Fruit fly (Drosophila melanogaster) whole organism, embryonic: ENCODE data around the gene Girdin.
A peak's percentile ranks its signal among the peaks of the same experiment; 100 is the strongest.

Experiments
- Adf1 ChIP-seq: fragments of 200-800 bp; sonication (Bioruptor generic); IDR thresholded peaks from 2 replicates; pipeline ENCODE4 v1.3.6; 2022; ENCODE audit warnings: missing biosample characterization, missing genetic modification characterization
- Atf6 ChIP-seq: fragments of 200-800 bp; sonication (Bioruptor generic); IDR thresholded peaks from 2 replicates; pipeline ENCODE4 v1.3.6; 2022; ENCODE audit warnings: missing biosample characterization, missing genetic modification characterization
- B-H1 ChIP-seq: fragments of 200-800 bp; sonication (Bioruptor generic); IDR thresholded peaks from 3 replicates; pipeline ENCODE4 v1.3.6; 2022; ENCODE audit warnings: missing biosample characterization, missing genetic modification characterization
- Blimp-1 ChIP-seq: fragments of 200-800 bp; sonication (Bioruptor generic); optimal IDR thresholded peaks from 3 replicates; lab custom pipeline; 2018; ENCODE audit warnings: missing biosample characterization, missing genetic modification characterization, mild to moderate bottlenecking, moderate library complexity, missing genetic modification reagents
- CG10959 ChIP-seq: fragments of 200-800 bp; sonication (Bioruptor generic); IDR thresholded peaks from 2 replicates; pipeline ENCODE4 v1.3.6; 2022; ENCODE audit warnings: missing biosample characterization, missing genetic modification characterization
- CG11398 ChIP-seq: fragments of 200-800 bp; sonication (Bioruptor generic); optimal IDR thresholded peaks from 2 replicates; lab custom pipeline; 2016; ENCODE audit warnings: missing biosample characterization, missing genetic modification characterization
- CG11723 ChIP-seq: fragments of 200-800 bp; sonication (Bioruptor generic); optimal IDR thresholded peaks from 2 replicates; lab custom pipeline; 2017; ENCODE audit warnings: missing biosample characterization, mild to moderate bottlenecking, missing genetic modification characterization
- CG12219 ChIP-seq: fragments of 200-800 bp; sonication (Bioruptor generic); optimal IDR thresholded peaks from 3 replicates; lab custom pipeline; 2018; ENCODE audit warnings: missing biosample characterization, mild to moderate bottlenecking, missing genetic modification characterization
- CG14050 ChIP-seq: fragments of 200-800 bp; sonication (Bioruptor generic); IDR thresholded peaks from 3 replicates; pipeline ENCODE4 v1.3.6; 2022; ENCODE audit warnings: missing biosample characterization, missing genetic modification characterization
- CG15601 ChIP-seq: fragments of 200-800 bp; sonication (Bioruptor generic); optimal IDR thresholded peaks from 3 replicates; lab custom pipeline; 2019; ENCODE audit warnings: missing biosample characterization, mild to moderate bottlenecking, missing genetic modification characterization, moderate library complexity
- CG17802 ChIP-seq: fragments of 200-800 bp; sonication (Bioruptor generic); optimal IDR thresholded peaks from 2 replicates; lab custom pipeline; 2018; ENCODE audit warnings: missing biosample characterization, mild to moderate bottlenecking, missing genetic modification characterization, moderate library complexity
- CG18599 ChIP-seq: fragments of 200-800 bp; sonication (Bioruptor generic); optimal IDR thresholded peaks from 3 replicates; lab custom pipeline; 2017; ENCODE audit warnings: missing biosample characterization, missing genetic modification characterization, mild to moderate bottlenecking, moderate library complexity, missing genetic modification reagents
- CG30020 ChIP-seq: fragments of 200-800 bp; optimal IDR thresholded peaks from 2 replicates; lab custom pipeline; 2019; ENCODE audit warnings: missing biosample characterization, mild to moderate bottlenecking, missing genetic modification characterization, moderate library complexity
- CG30403 ChIP-seq: fragments of 200-800 bp; sonication (Bioruptor generic); optimal IDR thresholded peaks from 3 replicates; lab custom pipeline; 2016; ENCODE audit warnings: missing biosample characterization, missing genetic modification characterization
- CG3407 ChIP-seq: fragments of 200-800 bp; sonication (Bioruptor generic); optimal IDR thresholded peaks from 2 replicates; lab custom pipeline; 2018; ENCODE audit warnings: missing biosample characterization, mild to moderate bottlenecking, missing genetic modification characterization
- CG6175 ChIP-seq: fragments of 200-800 bp; sonication (Bioruptor generic); IDR thresholded peaks from 3 replicates; pipeline ENCODE4 v1.3.6; 2022; ENCODE audit warnings: missing biosample characterization, missing genetic modification characterization
- CG7745 ChIP-seq: fragments of 200-800 bp; sonication (Bioruptor generic); optimal IDR thresholded peaks from 2 replicates; lab custom pipeline; 2018; ENCODE audit warnings: missing biosample characterization, mild to moderate bottlenecking, missing genetic modification characterization, moderate library complexity
- CkIIα-i1 ChIP-seq: fragments of 200-800 bp; sonication (Bioruptor generic); IDR thresholded peaks from 2 replicates; pipeline ENCODE4 v1.3.6; 2022; ENCODE audit warnings: missing biosample characterization, missing genetic modification characterization
- CrebB ChIP-seq: fragments of 200-800 bp; sonication (Bioruptor generic); optimal IDR thresholded peaks from 3 replicates; lab custom pipeline; 2018; ENCODE audit warnings: missing biosample characterization, mild to moderate bottlenecking, missing genetic modification characterization
- D ChIP-seq, 2 experiments: fragments of 200-800 bp in 1 of 2; fragments of >200 bp in 1 of 2; sonication (Bioruptor generic) in 1 of 2; optimal IDR thresholded peaks; 2 replicates in 1 of 2; 3 replicates in 1 of 2; lab custom pipeline; 2017; ENCODE audit warnings: mild to moderate bottlenecking in 1 of 2, missing biosample characterization in 1 of 2, missing genetic modification characterization in 1 of 2, missing genetic modification reagents in 1 of 2
- Ets65A ChIP-seq: fragments of 200-800 bp; sonication (Bioruptor generic); peaks from one replicate; lab custom pipeline; 2016; ENCODE audit warnings: missing biosample characterization, missing genetic modification characterization
- Gug ChIP-seq: fragments of 200-800 bp; sonication (Bioruptor generic); IDR thresholded peaks from 4 replicates; pipeline ENCODE4 v1.3.6; 2022; ENCODE audit warnings: missing biosample characterization, missing genetic modification characterization
- Hr39 ChIP-seq: fragments of >200 bp; optimal IDR thresholded peaks from 2 replicates; lab custom pipeline; 2017
- Mad ChIP-seq: fragments of 200-800 bp; sonication (Bioruptor generic); optimal IDR thresholded peaks from 2 replicates; lab custom pipeline; 2016; ENCODE audit warnings: missing biosample characterization, missing genetic modification characterization
- Mes4 ChIP-seq: fragments of 200-800 bp; sonication (Bioruptor generic); optimal IDR thresholded peaks from 2 replicates; lab custom pipeline; 2016; ENCODE audit warnings: missing biosample characterization, missing genetic modification characterization
- Nf-YB ChIP-seq: fragments of 200-800 bp; sonication (Bioruptor generic); optimal IDR thresholded peaks from 3 replicates; lab custom pipeline; 2019; ENCODE audit warnings: missing biosample characterization, mild to moderate bottlenecking, missing genetic modification characterization, moderate library complexity
- Optix ChIP-seq: fragments of 200-800 bp; sonication (Bioruptor generic); IDR thresholded peaks from 3 replicates; pipeline ENCODE4 v1.3.6; 2022; ENCODE audit warnings: missing biosample characterization, missing genetic modification characterization
- Sin3A ChIP-seq: fragments of >200 bp; optimal IDR thresholded peaks from 2 replicates; lab custom pipeline; 2018
- al ChIP-seq: fragments of 200-800 bp; sonication (Bioruptor generic); IDR thresholded peaks from 2 replicates; pipeline ENCODE4 v1.3.6; 2022; ENCODE audit warnings: missing biosample characterization, missing genetic modification characterization
- amos ChIP-seq: fragments of 200-800 bp; sonication (Bioruptor generic); IDR thresholded peaks from 2 replicates; pipeline ENCODE4 v1.3.6; 2022; ENCODE audit warnings: missing biosample characterization, missing genetic modification characterization; ENCODE audit not compliant: partially characterized antibody
- aop ChIP-seq: fragments of 200-800 bp; sonication (Bioruptor generic); IDR thresholded peaks from 2 replicates; pipeline ENCODE4 v1.3.6; 2022; ENCODE audit warnings: missing biosample characterization, missing genetic modification characterization
- ara ChIP-seq: fragments of 200-800 bp; sonication (Bioruptor generic); IDR thresholded peaks from 2 replicates; pipeline ENCODE4 v1.3.6; 2022; ENCODE audit warnings: missing biosample characterization, missing genetic modification characterization
- bowl ChIP-seq: fragments of 200-800 bp; sonication (Bioruptor generic); IDR thresholded peaks from 2 replicates; pipeline ENCODE4 v1.3.6; 2022; ENCODE audit warnings: missing biosample characterization, missing genetic modification characterization
- bsh ChIP-seq, 2 experiments: fragments of 200-800 bp; sonication (Bioruptor generic); optimal IDR thresholded peaks; 2 replicates each; lab custom pipeline; 2017 to 2018; ENCODE audit warnings: mild to moderate bottlenecking in 2 of 2, missing biosample characterization in 2 of 2, missing genetic modification characterization in 2 of 2, moderate library complexity in 1 of 2
- dpn ChIP-seq, 2 experiments: fragments of 200-800 bp; sonication (Bioruptor generic); optimal IDR thresholded peaks; 3 replicates each; lab custom pipeline; 2016; ENCODE audit warnings: missing biosample characterization in 2 of 2, missing genetic modification characterization in 2 of 2
- dysf ChIP-seq: fragments of 200-800 bp; sonication (Bioruptor generic); IDR thresholded peaks from 3 replicates; pipeline ENCODE4 v1.3.6; 2022; ENCODE audit warnings: missing biosample characterization, missing genetic modification characterization
- ems ChIP-seq: fragments of 200-800 bp; sonication (Bioruptor generic); optimal IDR thresholded peaks from 3 replicates; lab custom pipeline; 2016; ENCODE audit warnings: missing biosample characterization, missing genetic modification characterization
- esg ChIP-seq: fragments of 200-800 bp; sonication (Bioruptor generic); conservative IDR thresholded peaks from 2 replicates; pipeline ENCODE4 v1.3.6; 2022; ENCODE audit warnings: missing biosample characterization, missing genetic modification characterization
- fd102C ChIP-seq: fragments of 200-800 bp; sonication (Bioruptor generic); optimal IDR thresholded peaks from 2 replicates; lab custom pipeline; 2018; ENCODE audit warnings: missing biosample characterization, mild to moderate bottlenecking, missing genetic modification characterization, moderate library complexity
- fd3F ChIP-seq: fragments of 200-800 bp; sonication (Bioruptor generic); optimal IDR thresholded peaks from 2 replicates; lab custom pipeline; 2018; ENCODE audit warnings: missing biosample characterization, mild to moderate bottlenecking, missing genetic modification characterization, moderate library complexity
- kni ChIP-seq: fragments of 200-800 bp; sonication (Bioruptor generic); optimal IDR thresholded peaks from 3 replicates; lab custom pipeline; 2017; ENCODE audit warnings: mild to moderate bottlenecking, missing biosample characterization, missing genetic modification reagents, missing genetic modification characterization
- luna ChIP-seq: fragments of 200-800 bp; sonication (Bioruptor generic); optimal IDR thresholded peaks from 2 replicates; lab custom pipeline; 2016; ENCODE audit warnings: missing biosample characterization, missing genetic modification characterization
- p53 ChIP-seq: fragments of 200-800 bp; sonication (Bioruptor generic); optimal IDR thresholded peaks from 2 replicates; lab custom pipeline; 2016; ENCODE audit warnings: missing biosample characterization, missing genetic modification characterization
- psq ChIP-seq: fragments of 200-800 bp; sonication (Bioruptor generic); optimal IDR thresholded peaks from 2 replicates; lab custom pipeline; 2017; ENCODE audit warnings: missing biosample characterization, missing genetic modification characterization
- sd ChIP-seq: fragments of 200-800 bp; sonication (Bioruptor generic); optimal IDR thresholded peaks from 3 replicates; lab custom pipeline; 2018; ENCODE audit warnings: missing biosample characterization, mild to moderate bottlenecking, missing genetic modification characterization, moderate library complexity
- sna ChIP-seq: fragments of 200-800 bp; sonication (Bioruptor generic); IDR thresholded peaks from 2 replicates; pipeline ENCODE4 v1.3.6; 2022; ENCODE audit warnings: missing biosample characterization, missing genetic modification characterization; ENCODE audit not compliant: partially characterized antibody
- tll ChIP-seq, 2 experiments: fragments of 200-800 bp in 1 of 2; fragments of >200 bp in 1 of 2; sonication (Bioruptor generic) in 1 of 2; optimal IDR thresholded peaks; 2 replicates each; lab custom pipeline; 2017 to 2019; ENCODE audit warnings: missing biosample characterization in 2 of 2, missing genetic modification characterization in 2 of 2, mild to moderate bottlenecking in 1 of 2, moderate library complexity in 1 of 2
- trh ChIP-seq: fragments of 200-800 bp; sonication (Bioruptor generic); optimal IDR thresholded peaks from 2 replicates; lab custom pipeline; 2016; ENCODE audit warnings: missing biosample characterization, missing genetic modification characterization
- ttk ChIP-seq: fragments of 200-800 bp; sonication (Bioruptor generic); IDR thresholded peaks from 2 replicates; pipeline ENCODE4 v2.1.2; 2022; ENCODE audit warnings: missing biosample characterization, missing genetic modification characterization
- tx ChIP-seq: fragments of 200-800 bp; sonication (Bioruptor generic); optimal IDR thresholded peaks from 2 replicates; lab custom pipeline; 2016; ENCODE audit warnings: missing biosample characterization, missing genetic modification characterization
- zf30C ChIP-seq: fragments of 200-800 bp; sonication (Bioruptor generic); optimal IDR thresholded peaks from 3 replicates; lab custom pipeline; 2018; ENCODE audit warnings: missing biosample characterization, mild to moderate bottlenecking, missing genetic modification characterization

Girdin gene

DNA sequence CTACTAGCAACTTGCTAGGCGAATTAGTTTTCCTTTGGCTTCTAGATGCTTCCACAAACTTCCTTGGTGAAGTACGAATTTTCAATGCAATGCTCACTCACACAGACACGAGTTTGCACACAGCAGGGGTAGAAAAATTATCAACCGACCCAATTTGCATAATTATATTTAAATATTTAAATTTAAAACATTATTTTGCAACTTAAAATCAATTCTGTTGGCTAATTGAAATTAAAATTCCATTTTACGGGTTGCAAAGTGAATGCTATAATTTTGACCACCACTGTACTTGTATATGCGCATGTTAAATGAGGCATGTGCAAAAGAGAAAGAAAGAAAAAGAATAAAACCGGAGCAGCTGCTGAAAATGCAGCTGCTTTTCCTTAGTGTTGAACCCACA is 15.3 kb downstream of the Girdin start (continued):
- TF ChIP-seq CG11723 (peak; percentile 83), CrebB (tag; lab: Kevin White, UChicago) (peak; percentile 79), Sin3A (lab: Kevin White, UChicago) (no peak), CG6175 (peak; percentile 82), CkIIα-i1 (GFP tag; lab: Robert Waterston, UW) (0 out of 2 replicates have a peak, but pooled peaks have one; percentile 15), D (optimal IDR thresholded peaks at IDR 0.05; lab: Kevin White, UChicago) (no peak), D (GFP tag; optimal IDR thresholded peaks at IDR 0.05; lab: Kevin White, UChicago) (peak; percentile 93), CG30403 (peak; percentile 85), ara (peak; percentile 93), luna (GFP tag; lab: Kevin White, UChicago) (peak; percentile 8), CG15601 (tag; lab: Kevin White, UChicago) (peak; percentile 89), esg (GFP tag; lab: Robert Waterston, UW) (peak; percentile 89), p53 (GFP tag; lab: Kevin White, UChicago) (no peak), Mes4 (peak; percentile 8), CG12219 (GFP tag; lab: Kevin White, UChicago) (peak; percentile 92), tx (peak; percentile 5), ttk (GFP tag; lab: Robert Waterston, UW) (peak; percentile 91), kni (peak; percentile 4), sd (tag; lab: Kevin White, UChicago) (peak; percentile 79), dpn (GFP tag; optimal IDR thresholded peaks at IDR 0.05; lab: Kevin White, UChicago) (peak; percentile 40 to 92), B-H1 (peak; percentile 93), CG18599 (peak; percentile 96), Nf-YB (GFP tag; lab: Kevin White, UChicago) (peak; percentile 82), zf30C (GFP tag; lab: Kevin White, UChicago) (no peak), sna (GFP tag; lab: Robert Waterston, UW) (no peak), aop (GFP tag; lab: Robert Waterston, UW) (peak; percentile 59; the same call in 1 of the 2 replicates), Gug (GFP tag; lab: Robert Waterston, UW) (peak; percentile 88), CG7745 (peak; percentile 56), ems (peak; percentile 63), dysf (GFP tag; lab: Robert Waterston, UW) (peak; percentile 94), Mad (GFP tag; lab: Kevin White, UChicago) (peak; percentile 81), fd3F (GFP tag; lab: Kevin White, UChicago) (peak; percentile 91), CG14050 (GFP tag; lab: Robert Waterston, UW) (peak; percentile 88), CG11398 (GFP tag; lab: Kevin White, UChicago) (peak; percentile 13), Atf6 (GFP tag; lab: Robert Waterston, UW) (peak; percentile 93), Ets65A (GFP tag; lab: Kevin White, UChicago) (peak; percentile 37), Optix (GFP tag; lab: Robert Waterston, UW) (peak; percentile 85; the same call in 2 of the 3 replicates), al (peak; percentile 80), Blimp-1 (peak; percentile 90), fd102C (GFP tag; lab: Kevin White, UChicago) (peak; percentile 85), amos (GFP tag; lab: Robert Waterston, UW) (no peak), CG10959 (GFP tag; lab: Robert Waterston, UW) (peak; percentile 93), psq (peak; percentile 75), CG3407 (GFP tag; lab: Kevin White, UChicago) (peak; percentile 80), Adf1 (GFP tag; lab: Robert Waterston, UW) (peak; percentile 70), CG17802 (peak; percentile 78), bowl (peak; percentile 83; the same call in 1 of the 2 replicates), CG30020 (tag; lab: Kevin White, UChicago) (peak; percentile 48), trh (GFP tag; lab: Kevin White, UChicago) (peak; percentile 68), bsh (GFP tag; optimal IDR thresholded peaks at IDR 0.05; lab: Kevin White, UChicago) (peak; percentile 96 to 97), tll (GFP tag; optimal IDR thresholded peaks at IDR 0.05; lab: Kevin White, UChicago) (peak in 1 of 2 experiments; percentile 19), Hr39 (lab: Kevin White, UChicago) (no peak)
